Fruit fly (Drosophila melanogaster): Measurements from ENCODE around the gene IA-2.

Gene IA-2

DNA sequence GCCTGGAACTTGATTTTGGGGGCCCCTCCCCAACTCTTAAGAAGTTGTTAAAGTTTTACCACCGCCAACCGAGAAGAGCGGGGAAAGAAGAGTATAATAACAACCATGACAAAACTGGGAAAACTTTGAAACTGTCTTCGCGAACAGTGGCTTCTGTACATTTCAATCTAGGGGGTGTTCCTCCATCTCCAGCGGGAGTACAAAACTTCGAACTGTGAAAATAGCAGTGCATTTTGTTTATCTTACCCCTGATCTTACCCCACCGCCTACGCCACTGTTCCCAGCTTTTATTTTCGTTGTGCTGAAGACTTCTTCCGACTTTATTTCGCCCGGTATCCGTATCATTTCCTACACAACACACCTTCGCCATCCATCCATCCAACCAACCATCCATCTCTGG, 23.1 kb upstream of the IA-2 start:
- TF ChIP-seq br (GFP tag; optimal IDR thresholded peaks at IDR 0.05) (peak; percentile 20), rgr (GFP tag; optimal IDR thresholded peaks at IDR 0.05) (peak; percentile 42), usp (GFP tag; optimal IDR thresholded peaks at IDR 0.05) (no peak), Hr83 (GFP tag; optimal IDR thresholded peaks at IDR 0.05; ENCODE audit: poor library complexity, severe bottlenecking) (no peak), dmrt93B (GFP tag; optimal IDR thresholded peaks at IDR 0.05) (peak; percentile 2), HLH106 (tag; optimal IDR thresholded peaks at IDR 0.05) (peak; percentile 53), h (GFP tag; optimal IDR thresholded peaks at IDR 0.05) (peak; percentile 56), OdsH (GFP tag; optimal IDR thresholded peaks at IDR 0.05) (peak; percentile 5), pan (optimal IDR thresholded peaks at IDR 0.05) (no peak), brk (GFP tag; optimal IDR thresholded peaks at IDR 0.05) (no peak), Sp1 (GFP tag; optimal IDR thresholded peaks at IDR 0.05) (peak; percentile 20), fru (GFP tag; optimal IDR thresholded peaks at IDR 0.05) (peak; percentile 65), foxo (GFP tag; optimal IDR thresholded peaks at IDR 0.05) (peak in 1 of 2 experiments; percentile 68), ey (GFP tag; optimal IDR thresholded peaks at IDR 0.05) (peak; percentile 56), woc (GFP tag; optimal IDR thresholded peaks at IDR 0.05) (peak; percentile 12)

DNA sequence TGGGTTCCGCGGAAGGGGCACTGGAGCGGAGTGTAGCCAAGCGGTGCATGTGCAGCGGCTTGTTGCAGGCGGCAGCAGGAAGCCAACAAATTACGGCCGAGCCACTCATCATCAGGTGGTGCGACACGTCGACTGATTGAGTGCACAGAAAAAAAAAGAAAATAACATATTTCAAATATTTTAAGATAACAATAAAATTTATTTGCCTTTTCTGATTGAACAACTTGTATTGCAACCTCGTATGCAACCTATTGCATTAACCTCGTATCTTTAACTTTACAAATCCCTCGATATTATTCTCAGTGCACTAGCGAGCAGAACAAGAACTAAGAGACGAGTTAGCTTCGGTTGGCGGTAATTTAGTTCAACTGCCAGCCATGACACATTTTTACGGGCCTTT, 22.5 kb upstream of the IA-2 start:
- TF ChIP-seq Mio (GFP tag; optimal IDR thresholded peaks at IDR 0.05) (no peak), ey (GFP tag; optimal IDR thresholded peaks at IDR 0.05) (peak; percentile 6), OdsH (GFP tag; optimal IDR thresholded peaks at IDR 0.05) (peak; percentile 1), br (GFP tag; optimal IDR thresholded peaks at IDR 0.05) (peak; percentile 25), Rel (GFP tag; optimal IDR thresholded peaks at IDR 0.05) (no peak), Rel (tag; optimal IDR thresholded peaks at IDR 0.05) (no peak), woc (GFP tag; optimal IDR thresholded peaks at IDR 0.05) (no peak), N (GFP tag; optimal IDR thresholded peaks at IDR 0.05) (no peak), HLH106 (tag; optimal IDR thresholded peaks at IDR 0.05) (peak; percentile 43), foxo (GFP tag; optimal IDR thresholded peaks at IDR 0.05) (peak in 1 of 2 experiments; percentile 46), Hr83 (GFP tag; optimal IDR thresholded peaks at IDR 0.05; ENCODE audit: poor library complexity, severe bottlenecking) (no peak), dsf (GFP tag; optimal IDR thresholded peaks at IDR 0.05; ENCODE audit: borderline replicate concordance) (no peak), GATAd (GFP tag; optimal IDR thresholded peaks at IDR 0.05) (no peak), rgr (GFP tag; optimal IDR thresholded peaks at IDR 0.05) (peak; percentile 35), dl (GFP tag; optimal IDR thresholded peaks at IDR 0.05; ENCODE audit: insufficient read depth in 1 of 2, partially characterized antibody in 2 of 2) (no peak), Sp1 (GFP tag; optimal IDR thresholded peaks at IDR 0.05) (peak; percentile 25), sage (GFP tag; optimal IDR thresholded peaks at IDR 0.05) (no peak), CG9705 (GFP tag; optimal IDR thresholded peaks at IDR 0.05) (no peak), fru (GFP tag; optimal IDR thresholded peaks at IDR 0.05) (peak; percentile 43), usp (GFP tag; optimal IDR thresholded peaks at IDR 0.05) (no peak), pan (optimal IDR thresholded peaks at IDR 0.05) (no peak), Hnf4 (GFP tag; optimal IDR thresholded peaks at IDR 0.05) (peak; percentile 19), CrebA (GFP tag; optimal IDR thresholded peaks at IDR 0.05; ENCODE audit: borderline replicate concordance) (no peak), dmrt93B (GFP tag; optimal IDR thresholded peaks at IDR 0.05) (no peak), jim (GFP tag; optimal IDR thresholded peaks at IDR 0.05) (no peak), h (GFP tag; optimal IDR thresholded peaks at IDR 0.05) (peak; percentile 44)

DNA sequence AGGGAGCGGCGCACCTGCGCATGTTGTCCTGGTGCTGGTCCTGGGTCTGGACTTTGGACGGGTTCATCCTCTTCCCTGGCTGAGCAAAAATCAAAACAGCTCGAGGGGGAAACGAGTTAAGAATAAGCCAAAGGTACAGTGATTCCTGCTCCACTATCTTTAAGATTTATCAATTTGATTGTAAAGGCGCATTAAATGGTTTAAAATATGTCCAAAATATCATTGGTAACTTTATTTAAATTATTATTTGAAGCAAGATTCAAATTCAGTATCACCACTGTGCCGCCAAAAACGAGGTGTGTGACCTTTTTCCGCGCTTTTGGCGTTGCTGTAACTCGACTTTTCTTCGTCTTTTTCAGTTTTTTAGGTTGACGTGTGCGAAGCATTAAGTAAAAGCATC, 21.6 kb upstream of the IA-2 start:
- no peak for TF ChIP-seq brk (GFP tag; optimal IDR thresholded peaks at IDR 0.05)
- no peak for TF ChIP-seq Dif (GFP tag; optimal IDR thresholded peaks at IDR 0.05; ENCODE audit: partially characterized antibody)
- TF ChIP-seq fru (GFP tag; optimal IDR thresholded peaks at IDR 0.05) = peak; percentile 26
- TF ChIP-seq psq (GFP tag; optimal IDR thresholded peaks at IDR 0.05) = peak; percentile 29
- TF ChIP-seq woc (GFP tag; optimal IDR thresholded peaks at IDR 0.05) = peak; percentile 6
- TF ChIP-seq dl (GFP tag; optimal IDR thresholded peaks at IDR 0.05; ENCODE audit: insufficient read depth in 1 of 2, partially characterized antibody in 2 of 2) = no peak
- TF ChIP-seq foxo (GFP tag; optimal IDR thresholded peaks at IDR 0.05) = peak in 1 of 2 experiments; percentile 7
- peak; percentile 0 for TF ChIP-seq rgr (GFP tag; optimal IDR thresholded peaks at IDR 0.05)
- TF ChIP-seq Hnf4 (GFP tag; optimal IDR thresholded peaks at IDR 0.05) = peak; percentile 23
- peak; percentile 8 for TF ChIP-seq br (GFP tag; optimal IDR thresholded peaks at IDR 0.05)

DNA sequence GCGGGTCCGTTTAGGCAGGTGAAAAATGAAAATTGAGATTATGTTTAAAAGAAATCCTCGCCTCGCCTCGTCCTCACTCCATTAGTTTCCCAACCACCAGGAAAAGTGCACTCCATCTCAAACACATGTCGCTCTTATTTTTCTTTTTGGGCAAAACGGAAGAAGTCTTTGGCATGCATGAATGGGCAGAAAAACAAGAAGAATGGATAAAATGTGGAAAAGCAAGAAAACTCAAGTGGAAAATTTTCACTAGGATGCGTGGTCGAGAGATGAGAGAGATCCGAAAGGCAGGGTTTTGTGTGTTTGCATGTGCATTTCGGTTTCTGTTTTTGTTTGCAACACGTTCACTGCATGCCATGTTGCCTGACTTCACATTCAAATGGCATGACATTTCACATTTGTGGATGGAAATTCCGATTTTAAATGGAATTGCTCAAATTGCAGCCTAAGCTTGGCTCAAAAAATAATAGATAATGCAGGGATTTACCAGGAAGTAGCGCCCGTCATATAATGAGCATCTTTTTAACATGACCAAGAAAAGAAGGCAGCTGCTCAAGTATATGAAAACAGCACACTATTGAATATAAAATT, 20.8 kb upstream of the IA-2 start:
- TF ChIP-seq foxo (GFP tag; optimal IDR thresholded peaks at IDR 0.05) = no peak
- no peak for TF ChIP-seq dmrt93B (GFP tag; optimal IDR thresholded peaks at IDR 0.05)
- no peak for TF ChIP-seq Dfd (GFP tag; optimal IDR thresholded peaks at IDR 0.05)
- TF ChIP-seq lola (GFP tag; optimal IDR thresholded peaks at IDR 0.05) = no peak
- no peak for TF ChIP-seq CG32264 (GFP tag; optimal IDR thresholded peaks at IDR 0.05)
- TF ChIP-seq Rel (GFP tag; optimal IDR thresholded peaks at IDR 0.05) = no peak
- no peak for TF ChIP-seq Rel (tag; optimal IDR thresholded peaks at IDR 0.05)
- TF ChIP-seq Hr83 (GFP tag; optimal IDR thresholded peaks at IDR 0.05; ENCODE audit: poor library complexity, severe bottlenecking) = no peak
- no peak for TF ChIP-seq Abd-B (GFP tag; optimal IDR thresholded peaks at IDR 0.05)
- TF ChIP-seq dl (GFP tag; optimal IDR thresholded peaks at IDR 0.05; ENCODE audit: insufficient read depth in 1 of 2, partially characterized antibody in 2 of 2) = no peak
- no peak for TF ChIP-seq GATAd (GFP tag; optimal IDR thresholded peaks at IDR 0.05)
